Worm (Caenorhabditis elegans): ENCODE measurements around the gene T11G6.4.

DNA sequence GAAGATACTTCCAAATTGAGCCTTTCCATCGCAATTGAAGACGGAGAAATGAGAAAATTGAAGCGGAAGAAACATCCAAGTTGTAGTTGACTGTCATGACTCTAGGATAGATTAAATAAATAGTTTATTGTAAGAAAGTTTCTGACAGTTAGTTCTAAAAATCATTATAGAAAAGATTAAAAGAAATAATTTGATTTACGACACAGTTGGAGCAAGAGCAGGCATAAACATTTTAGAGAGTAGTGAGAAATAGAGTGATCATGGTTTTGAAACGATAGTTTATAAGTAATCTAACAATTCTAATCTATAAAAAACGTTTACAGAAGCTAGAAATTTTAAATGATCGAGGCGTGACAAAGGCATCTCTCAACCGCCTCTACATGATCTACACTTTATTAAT, 19.6 kb downstream of the T11G6.4 start, which contains the start of gene best-15:
- no peak for TF ChIP-seq hmbx-1 (tag; optimal IDR thresholded peaks at IDR 0.05)
- no peak for TF ChIP-seq ama-1 (optimal IDR thresholded peaks at IDR 0.05)
- no peak for TF ChIP-seq sea-1 (GFP tag; conservative IDR thresholded peaks at IDR 0.05)
- no peak for TF ChIP-seq flt-1 (GFP tag; IDR thresholded peaks at IDR 0.05)
- no peak for TF ChIP-seq ets-7 (tag; optimal IDR thresholded peaks at IDR 0.05)
- no peak for TF ChIP-seq aly-1 (tag; optimal IDR thresholded peaks at IDR 0.05)
